Worm (Caenorhabditis elegans) whole organism, L3 larva: ENCODE measurements around the gene T20D3.5.

ENCODE experiments used
- ceh-9 ChIP-seq: sonication (generic microtip); optimal IDR thresholded peaks from 2 replicates; lab custom pipeline; 2018; ENCODE audit warnings: missing biosample characterization, missing genetic modification characterization
- elt-1 ChIP-seq: fragments of 150-350 bp; optimal IDR thresholded peaks from 2 replicates; lab custom pipeline; 2014; ENCODE audit warnings: missing biosample characterization, missing genetic modification characterization
- elt-2 ChIP-seq: sonication (generic microtip); optimal IDR thresholded peaks from 2 replicates; lab custom pipeline; 2016; ENCODE audit warnings: missing genetic modification reagents, mild to moderate bottlenecking, missing genetic modification characterization, missing compliant biosample characterization
- mdl-1 ChIP-seq: fragments of 150-350 bp; optimal IDR thresholded peaks from 2 replicates; lab custom pipeline; 2014; ENCODE audit warnings: missing biosample characterization, missing genetic modification characterization
- nhr-23 ChIP-seq: fragments of 150-350 bp; optimal IDR thresholded peaks from 2 replicates; lab custom pipeline; 2014; ENCODE audit warnings: missing biosample characterization, missing genetic modification reagents, missing genetic modification characterization
- nhr-28 ChIP-seq: fragments of 150-350 bp; optimal IDR thresholded peaks from 2 replicates; lab custom pipeline; 2014; ENCODE audit warnings: missing biosample characterization, missing genetic modification characterization
- snpc-4 ChIP-seq: fragments of 150-350 bp; optimal IDR thresholded peaks from 2 replicates; lab custom pipeline; 2014; ENCODE audit warnings: missing biosample characterization, missing genetic modification characterization
- unc-39 ChIP-seq: sonication (generic microtip); optimal IDR thresholded peaks from 4 replicates; lab custom pipeline; 2017; ENCODE audit warnings: missing biosample characterization, missing genetic modification characterization
- ztf-4 ChIP-seq: fragments of 150-350 bp; optimal IDR thresholded peaks from 2 replicates; lab custom pipeline; 2014; ENCODE audit warnings: missing biosample characterization, missing genetic modification characterization

DNA sequence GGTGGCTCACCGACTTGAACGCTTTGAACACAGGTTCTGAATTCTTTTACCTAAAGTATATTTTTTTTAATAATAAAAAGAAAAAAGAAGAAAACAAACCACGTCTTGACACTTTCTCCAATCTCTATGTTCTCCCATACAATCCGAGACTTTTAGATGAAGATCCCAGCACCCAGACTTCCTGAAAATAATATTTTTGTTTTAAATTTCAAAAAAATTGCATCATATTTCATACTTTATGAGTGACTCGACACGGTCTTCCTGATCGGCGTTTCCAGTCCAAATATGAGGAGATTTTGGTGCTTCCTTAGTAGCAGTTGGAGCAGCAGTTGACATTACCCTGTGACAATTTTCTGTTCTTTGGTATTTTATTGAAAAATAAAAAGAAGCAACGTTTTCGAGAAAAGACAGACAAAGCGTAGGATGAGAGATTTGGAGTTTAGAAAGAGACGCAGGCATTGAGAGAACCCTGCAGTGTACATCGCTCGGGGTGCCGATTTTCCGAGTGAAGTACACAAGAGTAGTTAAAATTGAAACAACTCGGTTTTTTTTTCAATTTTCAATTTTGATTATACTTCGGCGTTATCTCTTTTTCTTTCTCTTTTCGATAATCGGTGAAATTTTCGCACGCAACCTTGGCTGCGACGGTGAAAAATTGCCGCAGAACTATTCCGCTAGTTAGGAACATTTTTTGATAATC lies 1.1 kb upstream of the T20D3.5 start, which contains the start of the genes coa-4 and T20D3.14:
- TF ChIP-seq ztf-4 (tag; lab: Kevin White, UChicago) (no peak), unc-39 (tag; lab: Kevin White, UChicago) (no peak), nhr-23 (no peak), snpc-4 (tag; lab: Kevin White, UChicago) (peak; percentile 27), nhr-28 (tag; lab: Kevin White, UChicago) (no peak), elt-1 (no peak), mdl-1 (no peak), ceh-9 (tag; lab: Kevin White, UChicago) (no peak), elt-2 (tag; lab: Kevin White, UChicago) (peak; percentile 75)
